Worm (Caenorhabditis elegans) whole organism, L4/young adult: ENCODE measurements around the gene F31F6.2.

Source experiments
- dao-5 ChIP-seq: sonication (generic microtip); optimal IDR thresholded peaks from 2 replicates; lab custom pipeline; 2016; ENCODE audit warnings: missing genotype, missing genetic modification characterization, moderate library complexity, missing compliant biosample characterization
- him-1 ChIP-seq: sonication (generic microtip); optimal IDR thresholded peaks from 2 replicates; lab custom pipeline; 2016; ENCODE audit warnings: missing genotype, missing genetic modification reagents, missing genetic modification characterization, missing compliant biosample characterization

DNA sequence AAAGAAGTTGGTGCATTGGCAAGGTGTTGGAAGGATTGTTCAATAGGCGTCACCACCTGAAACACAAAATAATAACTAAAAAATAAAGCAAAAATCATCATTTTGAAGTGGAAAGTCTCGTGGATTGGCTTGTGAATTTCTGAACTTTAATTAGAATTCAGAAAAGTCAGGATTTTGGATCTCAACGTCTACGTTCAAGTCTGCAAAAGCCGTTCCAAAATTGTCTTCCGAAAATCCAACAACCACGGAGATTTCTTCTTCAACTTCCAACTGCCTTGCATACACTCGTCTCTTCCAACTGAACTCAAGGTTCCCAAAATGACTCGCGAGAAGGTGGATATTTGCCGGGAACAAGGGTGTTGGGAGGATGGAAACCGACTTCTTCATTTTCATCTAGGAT lies 5.9 kb downstream of the F31F6.2 start, which contains the start of gene C27C12.3:
- TF ChIP-seq dao-5 (tag; lab: Kevin White, UChicago) (no peak), him-1 (tag; lab: Kevin White, UChicago) (no peak)
